Fruit fly (Drosophila melanogaster) whole organism: ENCODE measurements around the gene CG17321.

Experiments used
- CG8478 ChIP-seq: fragments of >200 bp; optimal IDR thresholded peaks from 2 replicates; lab custom pipeline; 2018; ENCODE audit warnings: inconsistent platforms
- EcR ChIP-seq, 2 experiments: fragments of >200 bp; optimal IDR thresholded peaks; 2 replicates each; lab custom pipeline; 2017; ENCODE audit warnings: missing biosample characterization in 2 of 2, missing genetic modification characterization in 2 of 2, missing genetic modification reagents in 2 of 2
- pan ChIP-seq: fragments of >200 bp; optimal IDR thresholded peaks from 2 replicates; lab custom pipeline; 2017
- psq ChIP-seq: fragments of >200 bp; optimal IDR thresholded peaks from 2 replicates; lab custom pipeline; 2017

dm6 chr2L:18896818-18897578 is 52.0 kb downstream of the CG17321 start:
- TF ChIP-seq psq (lab: Kevin White, UChicago): no peak
- TF ChIP-seq EcR (GFP tag; optimal IDR thresholded peaks at IDR 0.05; lab: Kevin White, UChicago): no peak
- TF ChIP-seq CG8478 (lab: Kevin White, UChicago): no peak
- TF ChIP-seq pan: no peak
